Fruit fly (Drosophila melanogaster): ENCODE results near the gene Trmt61.

The Trmt61 gene

DNA sequence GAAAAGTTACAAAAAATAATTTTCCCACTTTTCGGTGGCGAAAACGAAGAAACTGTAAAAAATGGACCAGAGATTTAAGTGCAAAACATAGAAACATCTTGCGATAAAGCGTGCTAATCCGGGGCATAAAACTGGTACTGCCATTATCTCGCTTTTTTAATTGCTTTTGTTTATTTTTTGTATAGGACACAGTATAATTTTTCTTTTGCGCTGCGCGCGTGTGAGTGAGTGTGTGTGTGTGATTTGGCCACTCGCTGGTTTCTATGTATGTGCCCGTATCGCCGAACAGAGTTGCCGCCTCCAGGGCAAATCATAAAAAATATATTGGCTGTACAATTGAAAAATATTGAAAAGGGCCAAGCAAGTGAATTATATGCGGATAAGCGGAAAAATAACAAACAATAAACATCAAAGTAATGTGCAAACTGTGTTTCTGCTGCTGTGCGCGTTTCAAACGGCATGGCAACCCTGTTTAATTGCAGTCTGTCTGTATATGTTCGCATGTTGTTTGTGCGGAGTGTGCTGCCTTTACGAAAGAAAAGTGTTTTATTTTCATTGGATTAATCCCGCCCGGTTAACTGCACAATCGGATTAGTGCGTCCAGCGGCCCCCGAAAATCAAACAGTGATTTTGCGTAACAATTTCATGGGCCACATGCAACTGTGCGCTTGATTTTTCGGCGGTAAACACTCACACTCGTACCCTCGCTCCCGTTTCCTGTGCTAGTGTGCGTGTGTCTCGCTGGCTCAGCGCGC, 17.0 kb upstream of the Trmt61 start (continued):
- TF ChIP-seq CHES-1-like (GFP tag; optimal IDR thresholded peaks at IDR 0.05) (peak; percentile 98), chinmo (GFP tag; IDR thresholded peaks at IDR 0.05; ENCODE audit: partially characterized antibody) (0 out of 4 replicates have a peak, but pooled peaks have one; percentile 35), CG7745 (tag; optimal IDR thresholded peaks at IDR 0.05) (peak; percentile 34), Hr51 (GFP tag; optimal IDR thresholded peaks at IDR 0.05) (peak; percentile 94 to 95), Meics (GFP tag; optimal IDR thresholded peaks at IDR 0.05) (peak; percentile 96), CG14710 (tag; optimal IDR thresholded peaks at IDR 0.05) (peak; percentile 92), ind (GFP tag; optimal IDR thresholded peaks at IDR 0.05) (peak; percentile 98), Dip2 (GFP tag; IDR thresholded peaks at IDR 0.05) (peak; percentile 68), bcd (GFP tag; optimal IDR thresholded peaks at IDR 0.05) (peak; percentile 96), CG1647 (GFP tag; optimal IDR thresholded peaks at IDR 0.05) (peak; percentile 96), gsb (GFP tag; IDR thresholded peaks at IDR 0.05) (peak; percentile 91), Blimp-1 (GFP tag; optimal IDR thresholded peaks at IDR 0.05) (peak; percentile 93), CG3163 (GFP tag; optimal IDR thresholded peaks at IDR 0.05) (peak; percentile 88), gcm (GFP tag; optimal IDR thresholded peaks at IDR 0.05) (peak; percentile 95), CG3995 (GFP tag; optimal IDR thresholded peaks at IDR 0.05) (peak; percentile 83), pum (GFP tag; optimal IDR thresholded peaks at IDR 0.05) (peak; percentile 96), CG33213 (GFP tag; optimal IDR thresholded peaks at IDR 0.05) (peak; percentile 97), Ets97D (GFP tag; optimal IDR thresholded peaks at IDR 0.05) (peak; percentile 91), Dref (GFP tag; IDR thresholded peaks at IDR 0.05) (0 out of 2 replicates have a peak, but pooled peaks have one; percentile 35), Hr3 (GFP tag; optimal IDR thresholded peaks at IDR 0.05) (peak; percentile 94), CG12769 (tag; optimal IDR thresholded peaks at IDR 0.05) (peak; percentile 97), CG7556 (GFP tag; optimal IDR thresholded peaks at IDR 0.05) (peak; percentile 95), CG8290 (GFP tag; optimal IDR thresholded peaks at IDR 0.05) (peak; percentile 94), CG8290 (tag; optimal IDR thresholded peaks at IDR 0.05) (peak; percentile 76 to 97), CG10959 (GFP tag; IDR thresholded peaks at IDR 0.05) (peak; percentile 89), trem (tag; optimal IDR thresholded peaks at IDR 0.05) (peak; percentile 87), shn (GFP tag; optimal IDR thresholded peaks at IDR 0.05) (peak; percentile 97), CG16815 (GFP tag; optimal IDR thresholded peaks at IDR 0.05) (peak; percentile 93), CG33557 (GFP tag; optimal IDR thresholded peaks at IDR 0.05) (peak; percentile 75), Atf3 (GFP tag; optimal IDR thresholded peaks at IDR 0.05) (peak; percentile 96), NK7.1 (GFP tag; optimal IDR thresholded peaks at IDR 0.05) (peak; percentile 95), dysf (GFP tag; IDR thresholded peaks at IDR 0.05) (peak; percentile 99), Med (GFP tag) (peak; percentile 100), CG6254 (GFP tag; optimal IDR thresholded peaks at IDR 0.05) (peak; percentile 93), CG42726 (GFP tag; IDR thresholded peaks at IDR 0.05; ENCODE audit: partially characterized antibody) (no peak), CG7271 (tag; optimal IDR thresholded peaks at IDR 0.05) (peak; percentile 69), gcm2 (GFP tag; optimal IDR thresholded peaks at IDR 0.05) (peak; percentile 94), CG7839 (tag; optimal IDR thresholded peaks at IDR 0.05) (peak; percentile 96), NFAT (GFP tag; IDR thresholded peaks at IDR 0.05) (peak; percentile 96), Eip74EF (GFP tag; optimal IDR thresholded peaks at IDR 0.05) (peak; percentile 11 to 83), Mad (GFP tag; optimal IDR thresholded peaks at IDR 0.05) (peak; percentile 95), ato (GFP tag; IDR thresholded peaks at IDR 0.05; ENCODE audit: partially characterized antibody) (no peak), CG10274 (GFP tag; optimal IDR thresholded peaks at IDR 0.05) (peak; percentile 86), Aef1 (GFP tag; IDR thresholded peaks at IDR 0.05) (peak; percentile 97), CG17568 (GFP tag; optimal IDR thresholded peaks at IDR 0.05) (peak; percentile 93), bowl (GFP tag; IDR thresholded peaks at IDR 0.05) (peak; percentile 88), Six4 (GFP tag; optimal IDR thresholded peaks at IDR 0.05) (peak; percentile 96), CG10565 (GFP tag; optimal IDR thresholded peaks at IDR 0.05) (peak; percentile 90), pho (GFP tag; optimal IDR thresholded peaks at IDR 0.05) (peak; percentile 97)
